Worm (Caenorhabditis elegans): Measurements from ENCODE around the gene gst-6.
"Not testable (repeated sequence)": the region's sequence is repeated elsewhere in the genome, so short reads cannot be mapped to it uniquely, and the experiment has no call there.

ce11 chrII:4903696-4904095 lies 24.0 kb downstream of the gst-6 start, which contains the start of gene sgt-1:
- TF ChIP-seq skn-1 (tag; optimal IDR thresholded peaks at IDR 0.05); lin-13 (GFP tag; optimal IDR thresholded peaks at IDR 0.05): not testable (repeated sequence)

Data from whole organism, L2 larva.